Worm (Caenorhabditis elegans) whole organism, late embryonic: Measurements from ENCODE around the gene sna-1.

Experiments used
- C08G9.2 ChIP-seq: sonication (generic microtip); optimal IDR thresholded peaks from 2 replicates; lab custom pipeline; 2016; ENCODE audit warnings: mild to moderate bottlenecking, missing genetic modification characterization, moderate library complexity, missing compliant biosample characterization
- K09A11.1 ChIP-seq: sonication (generic microtip); optimal IDR thresholded peaks from 2 replicates; lab custom pipeline; 2017; ENCODE audit warnings: antibody characterized with exemption, mild to moderate bottlenecking, missing genetic modification characterization, missing compliant biosample characterization; ENCODE audit not compliant: insufficient read depth
- Y22D7AL.16 ChIP-seq: sonication (generic microtip); optimal IDR thresholded peaks from 2 replicates; lab custom pipeline; 2016; ENCODE audit warnings: missing genetic modification characterization, missing compliant biosample characterization
- ahr-1 ChIP-seq: sonication (generic microtip); optimal IDR thresholded peaks from 2 replicates; lab custom pipeline; 2016; ENCODE audit warnings: missing genetic modification characterization, missing compliant biosample characterization
- ama-1 ChIP-seq: fragments of 150-350 bp; optimal IDR thresholded peaks from 2 replicates; lab custom pipeline; 2014
- ceh-14 ChIP-seq: sonication (generic microtip); optimal IDR thresholded peaks from 2 replicates; lab custom pipeline; 2016; ENCODE audit warnings: missing genotype, missing genetic modification characterization, missing compliant biosample characterization
- ceh-18 ChIP-seq: sonication (generic microtip); optimal IDR thresholded peaks from 2 replicates; lab custom pipeline; 2016; ENCODE audit warnings: missing genetic modification characterization, missing compliant biosample characterization
- ceh-19 ChIP-seq: fragments of 200-800 bp; sonication (Bioruptor generic); optimal IDR thresholded peaks from 2 replicates; lab custom pipeline; 2018; ENCODE audit warnings: mild to moderate bottlenecking, missing genetic modification characterization, missing compliant biosample characterization
- ceh-2 ChIP-seq: sonication (generic microtip); optimal IDR thresholded peaks from 2 replicates; lab custom pipeline; 2016; ENCODE audit warnings: missing genotype, missing genetic modification characterization, missing compliant biosample characterization
- ceh-22 ChIP-seq: sonication (generic microtip); optimal IDR thresholded peaks from 2 replicates; lab custom pipeline; 2017; ENCODE audit warnings: missing biosample characterization, missing genetic modification characterization
- ceh-24 ChIP-seq: sonication (generic microtip); optimal IDR thresholded peaks from 2 replicates; lab custom pipeline; 2016; ENCODE audit warnings: mild to moderate bottlenecking, missing genetic modification characterization, missing compliant biosample characterization
- ceh-31 ChIP-seq: sonication (generic microtip); optimal IDR thresholded peaks from 2 replicates; lab custom pipeline; 2016; ENCODE audit warnings: missing genetic modification characterization, missing compliant biosample characterization
- ceh-34 ChIP-seq: sonication (generic microtip); optimal IDR thresholded peaks from 2 replicates; lab custom pipeline; 2016; ENCODE audit warnings: mild to moderate bottlenecking, missing genetic modification characterization, missing compliant biosample characterization
- ceh-45 ChIP-seq: fragments of 200-800 bp; sonication (Bioruptor generic); IDR thresholded peaks from 2 replicates; pipeline ENCODE4 v1.3.6; 2022; ENCODE audit warnings: missing genetic modification reagents, missing genetic modification characterization, missing compliant biosample characterization
- dmd-4 ChIP-seq: sonication (generic microtip); optimal IDR thresholded peaks from 2 replicates; lab custom pipeline; 2016; ENCODE audit warnings: borderline replicate concordance, missing genetic modification characterization, missing compliant biosample characterization
- dve-1 ChIP-seq: sonication (generic microtip); optimal IDR thresholded peaks from 2 replicates; lab custom pipeline; 2017; ENCODE audit warnings: antibody characterized with exemption, mild to moderate bottlenecking, missing genetic modification characterization, missing compliant biosample characterization
- elt-2 ChIP-seq: sonication (generic microtip); optimal IDR thresholded peaks from 2 replicates; lab custom pipeline; 2016; ENCODE audit warnings: missing genetic modification reagents, missing genetic modification characterization, missing compliant biosample characterization
- ets-4 ChIP-seq: sonication (generic microtip); optimal IDR thresholded peaks from 2 replicates; lab custom pipeline; 2016; ENCODE audit warnings: missing genetic modification characterization, missing compliant biosample characterization
- fax-1 ChIP-seq: sonication (generic microtip); optimal IDR thresholded peaks from 2 replicates; lab custom pipeline; 2016; ENCODE audit warnings: missing genotype, missing genetic modification characterization, missing compliant biosample characterization
- fkh-10 ChIP-seq: fragments of 150-350 bp; optimal IDR thresholded peaks from 2 replicates; lab custom pipeline; 2014; ENCODE audit warnings: missing biosample characterization, missing genetic modification reagents, missing genetic modification characterization
- gmeb-2 ChIP-seq: sonication (generic microtip); optimal IDR thresholded peaks from 2 replicates; lab custom pipeline; 2016; ENCODE audit warnings: missing genetic modification characterization, inconsistent platforms, missing compliant biosample characterization
- hlh-6 ChIP-seq: sonication (generic microtip); optimal IDR thresholded peaks from 2 replicates; lab custom pipeline; 2016; ENCODE audit warnings: missing genotype, missing genetic modification characterization, missing compliant biosample characterization
- hlh-8 ChIP-seq: sonication (generic microtip); optimal IDR thresholded peaks from 2 replicates; lab custom pipeline; 2016; ENCODE audit warnings: missing genotype, missing genetic modification characterization, missing compliant biosample characterization
- lim-6 ChIP-seq: sonication (generic microtip); optimal IDR thresholded peaks from 2 replicates; lab custom pipeline; 2016; ENCODE audit warnings: missing genetic modification characterization, missing compliant biosample characterization
- lin-11 ChIP-seq: fragments of 200-800 bp; sonication (Bioruptor generic); optimal IDR thresholded peaks from 2 replicates; lab custom pipeline; 2018; ENCODE audit warnings: mild to moderate bottlenecking, missing genetic modification characterization, missing compliant biosample characterization
- mec-3 ChIP-seq: sonication (generic microtip); optimal IDR thresholded peaks from 2 replicates; lab custom pipeline; 2016; ENCODE audit warnings: borderline replicate concordance, missing genetic modification characterization, missing compliant biosample characterization
- nhr-11 ChIP-seq: fragments of 150-350 bp; optimal IDR thresholded peaks from 2 replicates; lab custom pipeline; 2014; ENCODE audit warnings: missing biosample characterization, missing genetic modification characterization
- npax-4 ChIP-seq: sonication (generic microtip); optimal IDR thresholded peaks from 2 replicates; lab custom pipeline; 2016; ENCODE audit warnings: missing genetic modification characterization, missing compliant biosample characterization
- pag-3 ChIP-seq: sonication (generic microtip); optimal IDR thresholded peaks from 2 replicates; lab custom pipeline; 2016; ENCODE audit warnings: missing compliant biosample characterization, missing genetic modification characterization, borderline replicate concordance
- pat-9 ChIP-seq: fragments of 200-800 bp; sonication (Bioruptor generic); optimal IDR thresholded peaks from 2 replicates; lab custom pipeline; 2018; ENCODE audit warnings: mild to moderate bottlenecking, missing genetic modification characterization, moderate library complexity, missing compliant biosample characterization
- pax-1 ChIP-seq: fragments of 150-350 bp; optimal IDR thresholded peaks from 2 replicates; lab custom pipeline; 2014; ENCODE audit warnings: missing biosample characterization, missing genetic modification characterization
- pha-2 ChIP-seq: sonication (generic microtip); optimal IDR thresholded peaks from 2 replicates; lab custom pipeline; 2017; ENCODE audit warnings: mild to moderate bottlenecking, missing genetic modification characterization, missing compliant biosample characterization
- pha-4 ChIP-seq: fragments of 150-350 bp; optimal IDR thresholded peaks from 2 replicates; lab custom pipeline; 2018; ENCODE audit warnings: missing biosample characterization, missing genetic modification reagents, missing genetic modification characterization
- ref-2 ChIP-seq: sonication (generic microtip); optimal IDR thresholded peaks from 2 replicates; lab custom pipeline; 2016; ENCODE audit warnings: missing genetic modification characterization, missing compliant biosample characterization
- rnt-1 ChIP-seq: sonication (generic microtip); optimal IDR thresholded peaks from 2 replicates; lab custom pipeline; 2016; ENCODE audit warnings: missing genetic modification characterization, missing compliant biosample characterization
- sox-2 ChIP-seq: fragments of 200-800 bp; sonication (Bioruptor generic); IDR thresholded peaks from 2 replicates; pipeline ENCODE4 v1.3.6; 2022; ENCODE audit warnings: missing genetic modification reagents, missing genetic modification characterization, missing compliant biosample characterization
- sox-4 ChIP-seq: sonication (generic microtip); optimal IDR thresholded peaks from 2 replicates; lab custom pipeline; 2017; ENCODE audit warnings: mild to moderate bottlenecking, missing genetic modification characterization, inconsistent platforms, missing compliant biosample characterization
- syd-9 ChIP-seq: sonication (generic microtip); optimal IDR thresholded peaks from 2 replicates; lab custom pipeline; 2016; ENCODE audit warnings: mild to moderate bottlenecking, missing genetic modification characterization, moderate library complexity, missing compliant biosample characterization
- tbx-2 ChIP-seq: sonication (generic microtip); optimal IDR thresholded peaks from 2 replicates; lab custom pipeline; 2016; ENCODE audit warnings: missing genetic modification characterization, missing compliant biosample characterization
- tbx-7 ChIP-seq: sonication (generic microtip); optimal IDR thresholded peaks from 2 replicates; lab custom pipeline; 2016; ENCODE audit warnings: missing genotype, missing genetic modification characterization, missing compliant biosample characterization
- unc-3 ChIP-seq, 2 experiments: fragments of 200-800 bp in 1 of 2; sonication (Bioruptor generic) in 1 of 2; sonication (generic microtip) in 1 of 2; conservative IDR thresholded peaks in 1 of 2; optimal IDR thresholded peaks in 1 of 2; 2 replicates each; pipeline versions ENCODE4 v1.3.6 to Lab custom; 2016 to 2022; ENCODE audit warnings: missing compliant biosample characterization in 2 of 2, missing genetic modification characterization in 2 of 2, missing genetic modification reagents in 1 of 2
- unc-42 ChIP-seq: sonication (generic microtip); optimal IDR thresholded peaks from 2 replicates; lab custom pipeline; 2016; ENCODE audit warnings: missing genotype, missing genetic modification characterization, missing compliant biosample characterization
- unc-86 ChIP-seq: sonication (generic microtip); optimal IDR thresholded peaks from 2 replicates; lab custom pipeline; 2016; ENCODE audit warnings: missing genetic modification characterization, missing compliant biosample characterization
- zip-5 ChIP-seq: sonication (generic microtip); optimal IDR thresholded peaks from 2 replicates; lab custom pipeline; 2016; ENCODE audit warnings: missing genetic modification characterization, missing compliant biosample characterization
- ztf-16 ChIP-seq: sonication (generic microtip); optimal IDR thresholded peaks from 2 replicates; lab custom pipeline; 2017; ENCODE audit warnings: missing genetic modification characterization, missing compliant biosample characterization

The sna-1 gene

DNA sequence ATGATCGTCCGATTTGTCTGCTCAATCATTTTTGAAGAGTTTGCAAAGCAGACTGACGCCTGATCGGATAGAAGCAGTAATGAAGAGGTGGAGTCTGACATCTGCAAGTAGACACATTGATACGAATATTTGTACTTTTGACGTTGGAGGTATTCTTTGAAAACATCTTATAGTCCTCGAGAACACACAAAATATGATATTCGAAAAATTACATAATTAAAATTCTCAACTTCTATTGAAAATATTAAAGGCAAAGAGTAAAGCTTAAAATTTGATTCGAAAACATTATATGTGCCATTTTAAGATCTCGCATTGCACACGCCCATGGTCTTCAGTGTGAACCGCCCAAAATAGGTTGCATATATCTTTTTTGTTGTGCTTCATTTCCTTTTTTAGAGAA, 11.9 kb upstream of the sna-1 start, which contains the start of gene ZC487.2:
Gene ZC487.2, minus strand, starts transcription at position 101 of the 400 bp plus-strand sequence.
- TF ChIP-seq pat-9 (tag; lab: Kevin White, UChicago) = no peak

DNA sequence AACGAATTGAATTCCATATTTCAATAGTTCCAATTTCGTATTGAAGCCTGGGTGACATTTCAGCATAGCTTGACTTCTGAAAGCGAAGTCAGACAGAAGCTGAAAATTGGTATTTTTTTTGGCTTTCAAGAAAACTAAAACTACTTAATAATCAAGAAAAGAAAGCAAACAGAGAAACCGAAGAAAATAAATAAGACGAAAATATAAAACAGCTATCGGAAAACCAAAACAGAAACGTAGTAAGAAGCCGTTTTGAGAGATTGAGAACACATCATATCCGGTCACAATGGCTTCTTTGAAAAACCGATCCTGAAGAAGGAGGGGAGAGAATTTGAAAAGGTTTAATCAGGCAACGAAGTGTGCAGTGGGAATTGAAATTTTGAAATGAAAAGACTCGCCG, 7.8 kb upstream of the sna-1 start, which contains the start of gene srg-30:
Gene srg-30, minus strand, starts transcription at position 101 of the 400 bp plus-strand sequence.
- TF ChIP-seq syd-9 (tag; lab: Kevin White, UChicago) (no peak), npax-4 (tag; lab: Kevin White, UChicago) (no peak), tbx-7 (tag; lab: Kevin White, UChicago) (no peak), pat-9 (tag; lab: Kevin White, UChicago) (no peak), hlh-8 (tag; lab: Kevin White, UChicago) (no peak), ceh-22 (tag; lab: Kevin White, UChicago) (no peak), pag-3 (tag; lab: Kevin White, UChicago) (no peak), gmeb-2 (tag; lab: Kevin White, UChicago) (no peak), lin-11 (tag; lab: Kevin White, UChicago) (no peak), hlh-6 (no peak), ceh-19 (GFP tag; lab: Kevin White, UChicago) (no peak), rnt-1 (tag; lab: Kevin White, UChicago) (no peak)

ce11 chrV:6709050-6709683, 1.3 kb downstream of the sna-1 start, which contains the start of gene dlst-1:
TSS of gene dlst-1 (minus strand) at chrV:6709101.
- peak; percentile 6 for TF ChIP-seq hlh-8 (tag; lab: Kevin White, UChicago)
- TF ChIP-seq ceh-19 (GFP tag; lab: Kevin White, UChicago) = peak; percentile 42
- TF ChIP-seq C08G9.2 = peak; percentile 36
- TF ChIP-seq ceh-18 = peak; percentile 4
- TF ChIP-seq ahr-1 = no peak
- peak; percentile 17 for TF ChIP-seq syd-9 (tag; lab: Kevin White, UChicago)
- TF ChIP-seq ref-2 (tag; lab: Kevin White, UChicago) = no peak
- no peak for TF ChIP-seq mec-3 (tag; lab: Kevin White, UChicago)
- no peak for TF ChIP-seq dmd-4 (tag; lab: Kevin White, UChicago)
- peak; percentile 5 for TF ChIP-seq Y22D7AL.16
- TF ChIP-seq unc-3 (GFP tag; conservative IDR thresholded peaks at IDR 0.05; lab: Robert Waterston, UW) = no peak
- TF ChIP-seq unc-3 (tag; optimal IDR thresholded peaks at IDR 0.05; lab: Kevin White, UChicago) = peak; percentile 40
- peak; percentile 42 for TF ChIP-seq zip-5 (tag; lab: Kevin White, UChicago)
- peak; percentile 29 for TF ChIP-seq gmeb-2 (tag; lab: Kevin White, UChicago)
- TF ChIP-seq lim-6 = no peak
- TF ChIP-seq ztf-16 (tag; lab: Kevin White, UChicago) = peak; percentile 56
- TF ChIP-seq ceh-2 (tag; lab: Kevin White, UChicago) = no peak
- peak; percentile 49 for TF ChIP-seq ceh-31 (tag; lab: Kevin White, UChicago)
- TF ChIP-seq pag-3 (tag; lab: Kevin White, UChicago) = no peak
- peak; percentile 48 for TF ChIP-seq ceh-14 (tag; lab: Kevin White, UChicago)
- TF ChIP-seq lin-11 (tag; lab: Kevin White, UChicago) = peak; percentile 31
- no peak for TF ChIP-seq pax-1
- no peak for TF ChIP-seq unc-86 (tag; lab: Kevin White, UChicago)
- no peak for TF ChIP-seq ceh-45 (GFP tag; lab: Robert Waterston, UW)
- TF ChIP-seq ceh-34 (tag; lab: Kevin White, UChicago) = peak; percentile 33
- no peak for TF ChIP-seq fkh-10 (GFP tag; lab: Kevin White, UChicago)
- TF ChIP-seq pha-4 (tag; lab: Kevin White, UChicago) = no peak
- no peak for TF ChIP-seq nhr-11 (tag; lab: Kevin White, UChicago)
- no peak for TF ChIP-seq ets-4 (tag; lab: Kevin White, UChicago)
- peak; percentile 73 for TF ChIP-seq pat-9 (tag; lab: Kevin White, UChicago)
- no peak for TF ChIP-seq ceh-24 (tag; lab: Kevin White, UChicago)
- TF ChIP-seq sox-2 (GFP tag; lab: Robert Waterston, UW) = no peak
- no peak for TF ChIP-seq unc-42
- peak; percentile 2 for TF ChIP-seq tbx-7 (tag; lab: Kevin White, UChicago)
- peak; percentile 49 for TF ChIP-seq fax-1
- TF ChIP-seq npax-4 (tag; lab: Kevin White, UChicago) = no peak
- TF ChIP-seq pha-2 (tag; lab: Kevin White, UChicago) = peak; percentile 20
- TF ChIP-seq K09A11.1 = peak; percentile 14
- TF ChIP-seq dve-1 (tag; lab: Kevin White, UChicago) = no peak
- peak; percentile 14 for TF ChIP-seq hlh-6
- no peak for TF ChIP-seq ama-1 (lab: Kevin White, UChicago)
- TF ChIP-seq tbx-2 (tag; lab: Kevin White, UChicago) = peak; percentile 60
- TF ChIP-seq sox-4 (tag; lab: Kevin White, UChicago) = peak; percentile 45
- peak; percentile 72 for TF ChIP-seq elt-2 (tag; lab: Kevin White, UChicago)
